Fruit fly (Drosophila melanogaster) whole organism, prepupa: Measurements from ENCODE around the gene mbo.

Experiments
- CG10631 ChIP-seq: fragments of 200-800 bp; sonication (Bioruptor generic); optimal IDR thresholded peaks from 2 replicates; lab custom pipeline; 2016; ENCODE audit warnings: missing biosample characterization, missing genetic modification characterization
- CG11762 ChIP-seq: fragments of 200-800 bp; sonication (Bioruptor generic); optimal IDR thresholded peaks from 3 replicates; lab custom pipeline; 2016; ENCODE audit warnings: missing biosample characterization, missing genetic modification characterization; ENCODE audit not compliant: insufficient read depth
- CG15336 ChIP-seq: fragments of 200-800 bp; sonication (Bioruptor generic); IDR thresholded peaks from 2 replicates; pipeline ENCODE4 v1.3.6; 2022; ENCODE audit warnings: missing biosample characterization, missing genetic modification characterization
- CG1621 ChIP-seq: fragments of 200-800 bp; sonication (Bioruptor generic); optimal IDR thresholded peaks from 3 replicates; lab custom pipeline; 2018; ENCODE audit warnings: missing biosample characterization, mild to moderate bottlenecking, missing genetic modification characterization
- CG3032 ChIP-seq: fragments of 200-800 bp; optimal IDR thresholded peaks from 2 replicates; lab custom pipeline; 2019; ENCODE audit warnings: missing biosample characterization, mild to moderate bottlenecking, missing genetic modification characterization, moderate library complexity
- CG32006 ChIP-seq: fragments of 200-800 bp; sonication (Bioruptor generic); optimal IDR thresholded peaks from 3 replicates; lab custom pipeline; 2017; ENCODE audit warnings: missing biosample characterization, mild to moderate bottlenecking, missing genetic modification characterization
- CG4318 ChIP-seq: fragments of 200-800 bp; sonication (Bioruptor generic); optimal IDR thresholded peaks from 3 replicates; lab custom pipeline; 2017; ENCODE audit warnings: missing biosample characterization, mild to moderate bottlenecking, missing genetic modification characterization
- CG6163 ChIP-seq: fragments of 200-800 bp; sonication (Bioruptor generic); IDR thresholded peaks from 3 replicates; pipeline ENCODE4 v1.3.6; 2022; ENCODE audit warnings: missing biosample characterization, missing genetic modification characterization
- CG6792 ChIP-seq: fragments of 200-800 bp; sonication (Bioruptor generic); optimal IDR thresholded peaks from 3 replicates; lab custom pipeline; 2016; ENCODE audit warnings: missing biosample characterization, missing genetic modification characterization
- CG7368 ChIP-seq: fragments of 200-800 bp; sonication (Bioruptor generic); optimal IDR thresholded peaks from 3 replicates; lab custom pipeline; 2016; ENCODE audit warnings: missing biosample characterization, missing genetic modification characterization
- CG8319 ChIP-seq: fragments of 200-800 bp; sonication (Bioruptor generic); optimal IDR thresholded peaks from 3 replicates; lab custom pipeline; 2016; ENCODE audit warnings: missing biosample characterization, missing genetic modification characterization
- Eip75B ChIP-seq: fragments of 200-800 bp; sonication (Bioruptor generic); optimal IDR thresholded peaks from 3 replicates; lab custom pipeline; 2016; ENCODE audit warnings: missing biosample characterization, missing genetic modification characterization
- Eip78C ChIP-seq: fragments of 200-800 bp; sonication (Bioruptor generic); peaks from one replicate; lab custom pipeline; 2016; ENCODE audit warnings: missing biosample characterization, missing genetic modification characterization
- Eip93F ChIP-seq: fragments of 200-800 bp; sonication (Bioruptor generic); optimal IDR thresholded peaks from 2 replicates; lab custom pipeline; 2016; ENCODE audit warnings: missing biosample characterization, mild to moderate bottlenecking, missing genetic modification characterization
- Ets96B ChIP-seq: fragments of 200-800 bp; optimal IDR thresholded peaks from 2 replicates; lab custom pipeline; 2019; ENCODE audit warnings: missing biosample characterization, mild to moderate bottlenecking, missing genetic modification characterization, moderate library complexity
- Gug ChIP-seq: fragments of 200-800 bp; sonication (Bioruptor generic); IDR thresholded peaks from 2 replicates; pipeline ENCODE4 v1.3.6; 2022; ENCODE audit warnings: missing biosample characterization, missing genetic modification characterization
- Hr38 ChIP-seq: sonication (Bioruptor generic); optimal IDR thresholded peaks from 2 replicates; lab custom pipeline; 2016; ENCODE audit warnings: missing biosample characterization, missing genetic modification characterization
- Hr39 ChIP-seq: fragments of 200-800 bp; sonication (Bioruptor generic); optimal IDR thresholded peaks from 2 replicates; lab custom pipeline; 2016; ENCODE audit warnings: missing biosample characterization, missing genetic modification characterization
- Hr4 ChIP-seq: fragments of 200-800 bp; sonication (Bioruptor generic); optimal IDR thresholded peaks from 3 replicates; lab custom pipeline; 2016; ENCODE audit warnings: missing biosample characterization, missing genetic modification characterization
- Sox102F ChIP-seq: fragments of 200-800 bp; sonication (Bioruptor generic); optimal IDR thresholded peaks from 2 replicates; lab custom pipeline; 2016; ENCODE audit warnings: missing biosample characterization, mild to moderate bottlenecking, missing genetic modification characterization
- Sox14 ChIP-seq: fragments of 200-800 bp; sonication (Bioruptor generic); optimal IDR thresholded peaks from 3 replicates; lab custom pipeline; 2016; ENCODE audit warnings: missing biosample characterization, missing genetic modification characterization
- acj6 ChIP-seq: fragments of 200-800 bp; sonication (Bioruptor generic); optimal IDR thresholded peaks from 3 replicates; lab custom pipeline; 2016; ENCODE audit warnings: missing biosample characterization, missing genetic modification characterization
- cyc ChIP-seq: fragments of 200-800 bp; sonication (Bioruptor generic); optimal IDR thresholded peaks from 3 replicates; lab custom pipeline; 2016; ENCODE audit warnings: missing biosample characterization, missing genetic modification characterization
- eg ChIP-seq: fragments of 200-800 bp; sonication (Bioruptor generic); IDR thresholded peaks from 3 replicates; pipeline ENCODE4 v1.3.6; 2022; ENCODE audit warnings: missing biosample characterization, missing genetic modification characterization
- fd59A ChIP-seq: fragments of 200-800 bp; sonication (Bioruptor generic); optimal IDR thresholded peaks from 2 replicates; lab custom pipeline; 2017; ENCODE audit warnings: missing biosample characterization, mild to moderate bottlenecking, missing genetic modification characterization, missing genetic modification reagents
- fkh ChIP-seq: fragments of 200-800 bp; sonication (Bioruptor generic); optimal IDR thresholded peaks from 3 replicates; lab custom pipeline; 2017; ENCODE audit warnings: missing biosample characterization, mild to moderate bottlenecking, missing genetic modification characterization, moderate library complexity
- lz ChIP-seq: fragments of 200-800 bp; sonication (Bioruptor generic); optimal IDR thresholded peaks from 3 replicates; lab custom pipeline; 2016; ENCODE audit warnings: missing biosample characterization, missing genetic modification characterization
- salr ChIP-seq, 2 experiments: fragments of 200-800 bp; sonication (Bioruptor generic); optimal IDR thresholded peaks; 3 replicates each; lab custom pipeline; 2016 to 2018; ENCODE audit warnings: missing biosample characterization in 2 of 2, missing genetic modification characterization in 2 of 2, mild to moderate bottlenecking in 1 of 2
- ss ChIP-seq, 2 experiments: fragments of 200-800 bp; sonication (Bioruptor generic); optimal IDR thresholded peaks; 2 replicates in 1 of 2; 3 replicates in 1 of 2; lab custom pipeline; 2017 to 2018; ENCODE audit warnings: mild to moderate bottlenecking in 2 of 2, missing biosample characterization in 2 of 2, missing genetic modification characterization in 2 of 2, moderate library complexity in 1 of 2
- svp ChIP-seq: fragments of 200-800 bp; sonication (Bioruptor generic); peaks from one replicate; lab custom pipeline; 2016; ENCODE audit warnings: missing biosample characterization, missing genetic modification characterization
- topi ChIP-seq: fragments of 200-800 bp; sonication (Bioruptor generic); optimal IDR thresholded peaks from 3 replicates; lab custom pipeline; 2016; ENCODE audit warnings: missing biosample characterization, missing genetic modification characterization
- vri ChIP-seq: fragments of 200-800 bp; sonication (Bioruptor generic); optimal IDR thresholded peaks from 3 replicates; lab custom pipeline; 2016; ENCODE audit warnings: missing biosample characterization, mild to moderate bottlenecking, missing genetic modification characterization

The mbo gene

DNA sequence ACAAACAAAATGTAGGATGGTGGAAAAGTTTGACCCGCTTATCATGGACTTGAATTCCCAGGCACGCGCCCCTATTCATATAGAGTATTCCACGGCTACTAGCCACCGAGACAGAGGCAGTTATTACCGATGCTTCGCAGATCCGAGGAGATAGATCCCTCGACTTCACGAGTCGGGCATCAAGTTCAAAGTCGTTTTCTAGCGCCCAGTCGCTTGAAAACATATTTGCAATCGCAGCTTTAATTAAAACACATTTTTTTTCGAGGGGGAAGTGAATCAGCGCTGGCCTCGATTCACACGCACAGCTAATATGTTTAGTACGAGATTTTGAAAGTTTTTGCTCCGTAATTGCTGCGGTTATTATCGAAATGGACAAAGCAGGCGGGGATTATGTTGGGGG, 36.4 kb upstream of the mbo start:
- TF ChIP-seq CG1621 (no peak), ss (GFP tag; optimal IDR thresholded peaks at IDR 0.05; lab: Kevin White, UChicago) (no peak), CG3032 (tag; lab: Kevin White, UChicago) (no peak), CG11762 (GFP tag; lab: Kevin White, UChicago) (no peak)

DNA sequence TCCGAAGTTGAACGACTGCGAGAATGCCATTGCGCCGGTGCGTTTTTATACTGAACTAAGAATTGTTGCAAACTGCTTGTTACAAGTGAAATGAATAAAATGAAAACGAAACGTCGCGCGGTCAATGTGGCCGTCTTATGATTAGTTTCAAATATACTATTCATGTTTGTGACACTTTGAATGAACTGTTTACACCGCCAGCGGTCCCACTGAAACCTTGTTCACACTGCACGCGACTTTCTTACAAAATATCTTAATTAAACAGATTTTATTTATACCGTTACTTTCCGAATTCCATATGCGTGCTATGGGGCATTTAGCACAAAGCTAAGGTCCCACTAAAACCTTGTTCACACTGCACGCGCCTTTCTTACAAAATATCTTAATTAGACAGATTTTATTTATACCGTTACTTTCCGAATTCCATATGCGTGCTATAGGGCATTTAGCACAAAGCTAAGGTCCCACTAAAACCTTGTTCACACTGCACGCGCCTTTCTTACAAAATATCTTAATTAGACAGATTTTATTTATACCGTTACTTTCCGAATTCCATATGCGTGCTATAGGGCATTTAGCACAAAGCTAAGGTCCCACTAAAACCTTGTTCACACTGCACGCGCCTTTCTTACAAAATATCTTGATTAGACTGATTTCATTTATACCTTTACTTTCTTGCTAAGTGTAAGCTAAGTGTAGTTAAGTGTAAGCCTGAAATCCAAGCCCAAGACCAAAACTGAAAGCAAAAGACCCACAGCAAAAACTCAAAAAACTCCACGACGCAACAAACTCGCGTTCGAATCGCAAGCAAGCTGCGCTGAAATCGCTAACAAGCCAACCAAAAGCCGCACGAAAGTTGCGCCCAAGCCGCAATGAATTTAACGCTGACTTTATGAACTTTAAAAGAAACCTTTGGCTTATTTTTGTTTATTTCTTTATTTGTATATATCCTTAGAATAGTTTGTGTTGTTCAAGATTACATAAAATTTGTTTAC, 33.6 kb upstream of the mbo start, which contains the start of gene PolQ:
Gene PolQ (minus strand): TSS at position 122 of the 995 bp plus-strand sequence.
- TF ChIP-seq CG6163 (GFP tag; lab: Robert Waterston, UW) (0 out of 3 replicates have a peak, but pooled peaks have one; percentile 25), Gug (GFP tag; lab: Robert Waterston, UW) (0 out of 2 replicates have a peak, but pooled peaks have one; percentile 22)

DNA sequence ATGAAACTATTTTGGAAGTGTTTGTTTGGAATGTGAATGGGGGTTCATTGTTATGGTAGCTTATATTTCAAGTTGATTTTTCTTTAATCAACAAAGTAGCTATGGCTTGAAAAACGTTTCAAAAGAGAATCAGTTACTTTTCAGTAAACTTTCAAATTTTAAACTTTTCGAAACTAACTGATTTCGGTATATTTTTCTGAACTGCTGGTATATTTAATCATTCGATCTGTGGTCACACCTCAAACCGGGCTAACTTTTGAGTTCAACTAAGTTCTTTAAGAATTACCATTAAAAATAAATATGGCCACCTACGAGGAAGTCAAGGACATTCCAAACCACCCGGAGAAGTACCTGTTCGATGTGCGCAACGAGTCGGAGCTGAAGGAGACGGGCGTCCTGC, 26.0 kb upstream of the mbo start, which contains the start of gene CG12279:
Gene CG12279 (plus strand): TSS at position 234 of the 400 bp plus-strand sequence.
- TF ChIP-seq Gug (GFP tag; lab: Robert Waterston, UW) (no peak), eg (GFP tag; lab: Robert Waterston, UW) (no peak), CG15336 (GFP tag; lab: Robert Waterston, UW) (no peak), CG4318 (GFP tag; lab: Kevin White, UChicago) (no peak)

DNA sequence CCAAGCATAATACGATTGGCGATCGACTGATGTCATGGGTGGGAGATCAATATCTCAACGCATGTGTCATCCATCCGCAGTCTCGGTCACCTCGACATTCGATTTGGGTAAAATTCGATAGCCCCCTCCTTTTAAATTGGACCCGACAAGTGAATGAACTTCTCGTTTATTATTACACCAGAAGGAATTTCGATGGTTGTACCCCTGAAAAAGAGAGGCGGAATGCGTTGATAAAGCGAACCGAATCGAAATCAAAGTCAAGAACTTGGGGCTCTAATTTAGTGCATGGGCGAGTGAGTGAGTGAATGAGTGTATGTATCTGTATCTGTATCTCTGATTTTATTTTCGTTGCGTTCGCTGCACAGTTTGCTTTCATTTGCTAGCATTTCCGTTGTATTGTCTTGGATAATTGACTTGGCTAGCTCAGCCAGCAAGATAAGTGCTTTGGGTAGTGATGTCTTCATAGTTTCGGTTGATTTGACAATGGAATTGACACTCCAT, 23.2 kb upstream of the mbo start:
- TF ChIP-seq Eip75B (GFP tag; lab: Kevin White, UChicago) (no peak), vri (GFP tag; lab: Kevin White, UChicago) (peak; percentile 63)

DNA sequence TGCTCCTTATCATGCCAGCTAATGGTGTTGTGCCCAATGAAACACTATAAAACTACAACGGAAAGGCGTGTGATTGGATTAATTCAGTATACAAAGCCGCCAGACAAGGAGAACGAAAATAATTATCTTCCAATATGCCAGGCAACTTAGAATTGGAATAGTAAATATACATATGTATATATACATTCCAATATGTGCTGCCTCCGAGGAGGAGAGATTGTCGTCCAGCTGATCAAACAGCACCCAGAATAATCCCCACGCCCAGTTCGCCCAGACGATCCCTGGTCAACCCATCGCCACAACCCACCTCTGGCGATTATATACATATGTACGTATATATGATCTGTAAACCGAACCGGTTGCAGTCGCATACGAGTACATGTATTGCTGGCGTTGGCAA, 22.4 kb upstream of the mbo start:
- no peak for TF ChIP-seq Hr4 (GFP tag; lab: Kevin White, UChicago)
- TF ChIP-seq fkh (GFP tag; lab: Kevin White, UChicago): peak; percentile 58
- no peak for TF ChIP-seq Hr38
- TF ChIP-seq Sox102F (GFP tag; lab: Kevin White, UChicago): no peak

DNA sequence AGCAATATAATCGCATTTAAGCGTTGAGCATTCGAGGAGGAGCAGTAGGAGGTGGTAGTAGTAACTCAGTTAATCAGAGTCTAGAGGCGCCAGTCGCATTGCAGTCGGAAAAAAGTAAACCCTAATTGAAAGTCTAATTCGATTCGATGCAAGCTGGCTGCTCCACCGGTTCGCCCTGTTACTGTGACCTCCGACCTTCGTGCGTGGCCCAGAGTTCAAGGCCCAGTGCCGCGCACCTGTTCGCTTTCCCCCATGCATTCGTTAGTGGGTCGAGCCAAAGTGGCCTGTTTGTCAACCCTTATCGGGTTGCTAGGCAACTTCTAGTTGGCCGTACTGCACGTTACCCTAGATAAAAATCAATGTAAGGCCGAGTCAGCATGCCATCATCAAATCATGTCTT, 21.6 kb upstream of the mbo start:
- TF ChIP-seq CG10631 (GFP tag; lab: Kevin White, UChicago): no peak
- peak; percentile 15 for TF ChIP-seq svp (GFP tag; lab: Kevin White, UChicago)
- TF ChIP-seq CG32006 (GFP tag; lab: Kevin White, UChicago): no peak

DNA sequence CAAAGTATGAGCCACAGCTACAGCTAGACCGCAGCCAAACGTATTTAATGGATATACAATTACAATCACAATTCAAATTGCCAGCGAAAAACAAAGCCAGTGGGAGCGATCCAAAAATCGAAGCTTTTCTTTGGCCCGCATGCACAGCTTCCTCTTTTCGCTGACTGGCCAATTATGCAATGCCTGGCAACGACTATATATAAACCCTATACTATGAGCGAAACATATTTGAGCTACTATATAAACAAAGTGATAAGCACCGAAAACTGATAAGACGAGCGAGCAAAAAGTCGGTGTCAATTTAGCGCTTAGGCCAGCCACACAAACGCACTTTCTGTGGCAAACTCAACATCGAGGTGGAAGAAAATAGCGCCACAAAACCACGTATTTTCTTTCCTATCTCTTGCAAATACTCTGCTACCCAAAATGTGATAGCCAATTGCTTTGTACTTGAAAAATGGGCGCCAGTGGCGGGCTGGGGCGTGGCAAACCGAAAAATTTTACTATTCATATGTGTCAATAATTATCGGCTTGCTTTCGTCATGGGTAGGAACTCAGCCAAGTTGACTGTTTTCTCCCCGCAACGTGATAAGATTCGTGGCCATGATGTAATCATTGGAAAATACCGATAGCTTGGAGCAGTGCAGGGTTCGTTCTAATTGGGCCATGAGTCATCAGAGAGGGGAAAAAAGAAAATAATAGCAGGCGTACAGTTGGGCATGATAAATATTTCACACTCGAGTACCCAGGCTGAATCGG, 20.9 kb upstream of the mbo start:
- no peak for TF ChIP-seq Hr39 (GFP tag; lab: Kevin White, UChicago)
- no peak for TF ChIP-seq CG15336 (GFP tag; lab: Robert Waterston, UW)
- peak; percentile 88 for TF ChIP-seq vri (GFP tag; lab: Kevin White, UChicago)
- no peak for TF ChIP-seq salr (GFP tag; optimal IDR thresholded peaks at IDR 0.05; lab: Kevin White, UChicago)
- TF ChIP-seq Eip93F (GFP tag; lab: Kevin White, UChicago): peak; percentile 29
- peak; percentile 26 for TF ChIP-seq Eip78C
- TF ChIP-seq svp (GFP tag; lab: Kevin White, UChicago): peak; percentile 51
- TF ChIP-seq cyc (GFP tag; lab: Kevin White, UChicago): no peak
- TF ChIP-seq Sox14 (GFP tag; lab: Kevin White, UChicago): no peak
- no peak for TF ChIP-seq CG1621
- TF ChIP-seq CG6792 (GFP tag; lab: Kevin White, UChicago): no peak
- no peak for TF ChIP-seq CG32006 (GFP tag; lab: Kevin White, UChicago)
- TF ChIP-seq fkh (GFP tag; lab: Kevin White, UChicago): peak; percentile 75
- TF ChIP-seq topi (GFP tag; lab: Kevin White, UChicago): no peak
- no peak for TF ChIP-seq fd59A
- TF ChIP-seq CG3032 (tag; lab: Kevin White, UChicago): no peak
- no peak for TF ChIP-seq CG4318 (GFP tag; lab: Kevin White, UChicago)
- TF ChIP-seq lz (GFP tag; lab: Kevin White, UChicago): no peak
- TF ChIP-seq acj6 (GFP tag; lab: Kevin White, UChicago): no peak
- TF ChIP-seq eg (GFP tag; lab: Robert Waterston, UW): no peak
- no peak for TF ChIP-seq CG8319
- TF ChIP-seq CG7368 (GFP tag; lab: Kevin White, UChicago): no peak
- no peak for TF ChIP-seq Ets96B
